Worm (Caenorhabditis elegans) whole organism, L4/young adult: Measurements from ENCODE around the gene Y57E12B.4.

Source experiments
- W03F9.2 ChIP-seq: fragments of 150-350 bp; optimal IDR thresholded peaks from 2 replicates; lab custom pipeline; 2014; ENCODE audit warnings: missing biosample characterization, missing genetic modification characterization
- dao-5 ChIP-seq: sonication (generic microtip); optimal IDR thresholded peaks from 2 replicates; lab custom pipeline; 2016; ENCODE audit warnings: missing genotype, missing genetic modification characterization, moderate library complexity, missing compliant biosample characterization
- him-1 ChIP-seq: sonication (generic microtip); optimal IDR thresholded peaks from 2 replicates; lab custom pipeline; 2016; ENCODE audit warnings: missing genotype, missing genetic modification reagents, missing genetic modification characterization, missing compliant biosample characterization

The Y57E12B.4 gene

DNA sequence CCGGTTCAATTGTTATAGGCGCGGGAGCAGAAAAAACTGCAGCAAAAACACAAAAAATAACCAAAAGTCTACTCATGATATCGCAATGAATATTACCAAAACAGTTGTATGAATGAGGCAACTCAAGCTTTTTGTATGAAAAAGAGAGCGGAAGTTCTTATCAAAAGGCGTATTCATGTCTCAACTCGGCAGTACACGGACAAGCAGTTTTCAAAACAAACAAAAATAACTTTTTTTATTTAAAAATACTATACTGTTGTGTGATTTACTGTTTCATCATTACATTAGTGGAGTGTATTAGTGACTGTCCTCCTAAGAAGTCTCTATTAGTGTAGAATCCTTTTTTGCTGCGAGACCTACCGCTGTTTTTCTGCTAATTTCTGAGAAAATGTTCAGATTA is at the start of gene Y57E12B.4:
TSS of gene Y57E12B.4 (minus strand) at position 101 of the 400 bp plus-strand sequence.
- TF ChIP-seq him-1 (tag; lab: Kevin White, UChicago) (no peak), dao-5 (tag; lab: Kevin White, UChicago) (no peak), W03F9.2 (no peak)

DNA sequence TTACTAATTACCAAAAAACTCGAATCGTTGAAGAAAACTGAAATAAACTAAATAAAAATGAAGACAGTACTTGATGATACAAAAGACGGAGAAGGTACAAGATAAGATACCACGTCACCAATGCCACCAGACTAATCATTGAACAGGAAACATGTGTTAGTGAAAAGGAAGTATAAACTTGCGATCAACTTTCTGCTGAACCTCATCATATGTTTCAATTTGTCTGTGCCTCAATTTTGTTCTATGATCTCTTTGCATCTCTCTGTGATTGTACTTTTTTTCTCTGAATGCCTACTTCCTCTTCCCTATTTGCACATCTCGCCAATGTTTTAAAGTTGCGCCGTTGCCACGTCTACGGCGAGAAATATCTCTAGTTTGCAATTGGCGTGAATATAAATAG is 46.7 kb upstream of the Y57E12B.4 start:
- TF ChIP-seq W03F9.2 = no peak
- TF ChIP-seq dao-5 (tag; lab: Kevin White, UChicago) = no peak
- no peak for TF ChIP-seq him-1 (tag; lab: Kevin White, UChicago)

DNA sequence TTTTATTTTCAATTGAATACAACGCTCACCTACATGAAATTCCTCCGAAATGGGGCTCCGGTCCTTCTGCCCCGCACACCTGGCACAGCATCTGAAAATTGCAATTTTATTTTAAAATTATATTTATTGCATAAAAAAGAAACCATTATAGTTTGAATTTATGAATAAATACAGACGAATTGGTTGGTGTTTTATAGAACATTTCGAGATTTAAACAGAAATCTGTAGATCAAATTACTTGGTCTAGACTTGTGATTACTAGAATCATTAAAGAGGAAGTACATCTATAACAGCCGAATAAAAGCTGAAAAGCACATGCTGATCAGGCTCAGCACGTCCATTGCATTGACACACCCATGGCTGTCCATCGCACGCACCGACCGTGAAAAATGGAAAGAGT is 44.4 kb upstream of the Y57E12B.4 start, which contains the start of gene nhr-162:
TSS of gene nhr-162 (minus strand) at position 101 of the 400 bp plus-strand sequence.
- TF ChIP-seq W03F9.2 (no peak), dao-5 (tag; lab: Kevin White, UChicago) (no peak), him-1 (tag; lab: Kevin White, UChicago) (no peak)

DNA sequence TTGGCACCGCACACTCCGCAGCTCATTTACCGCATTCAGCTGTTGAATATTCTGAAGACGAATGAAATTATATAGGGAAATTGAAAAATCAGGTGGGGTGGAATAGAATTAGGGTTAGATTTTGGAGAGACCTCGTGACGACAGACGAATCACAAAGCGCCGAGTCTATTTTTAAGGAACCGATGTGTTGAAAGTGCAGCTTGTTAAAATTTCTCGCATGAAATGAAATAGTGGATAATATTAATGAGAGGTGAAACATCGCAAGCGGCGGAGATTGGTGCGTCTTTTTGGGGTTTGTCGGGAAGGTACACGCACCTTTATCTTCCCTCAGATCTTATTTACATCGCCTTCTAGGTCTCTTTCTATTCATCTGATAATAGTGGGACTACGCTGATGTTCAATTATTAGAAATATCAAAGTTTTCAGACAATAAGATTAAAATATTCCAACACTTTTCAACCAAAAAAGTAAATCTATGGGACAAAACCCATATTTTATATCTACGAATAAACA is 42.3 kb upstream of the Y57E12B.4 start, which contains the start of gene nhr-140:
TSS of gene nhr-140 (minus strand) at position 51 of the 513 bp plus-strand sequence.
- TF ChIP-seq dao-5 (tag; lab: Kevin White, UChicago) (no peak), him-1 (tag; lab: Kevin White, UChicago) (no peak), W03F9.2 (no peak)

DNA sequence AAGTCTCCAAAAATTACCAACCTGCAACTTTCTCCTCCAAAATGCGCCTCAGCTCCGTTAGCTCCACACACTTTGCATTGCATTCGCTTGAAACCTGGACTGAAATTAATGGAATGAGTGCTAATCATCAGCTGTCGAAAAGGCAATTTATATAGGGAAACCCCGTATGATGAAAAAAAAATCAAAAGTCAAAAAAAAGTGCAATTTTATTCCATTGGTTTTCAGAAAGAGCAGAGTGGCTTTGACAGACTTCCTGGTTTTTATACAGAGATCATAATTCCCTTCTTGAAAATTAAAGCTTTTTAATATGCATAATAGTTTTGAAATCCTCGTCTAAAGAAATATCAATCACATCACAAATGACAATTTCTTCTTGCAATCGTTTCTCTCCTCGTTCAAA is 40.3 kb upstream of the Y57E12B.4 start, which contains the start of gene nhr-139:
TSS of gene nhr-139 (minus strand) at position 101 of the 400 bp plus-strand sequence.
- TF ChIP-seq dao-5 (tag; lab: Kevin White, UChicago) (no peak), him-1 (tag; lab: Kevin White, UChicago) (no peak), W03F9.2 (no peak)

DNA sequence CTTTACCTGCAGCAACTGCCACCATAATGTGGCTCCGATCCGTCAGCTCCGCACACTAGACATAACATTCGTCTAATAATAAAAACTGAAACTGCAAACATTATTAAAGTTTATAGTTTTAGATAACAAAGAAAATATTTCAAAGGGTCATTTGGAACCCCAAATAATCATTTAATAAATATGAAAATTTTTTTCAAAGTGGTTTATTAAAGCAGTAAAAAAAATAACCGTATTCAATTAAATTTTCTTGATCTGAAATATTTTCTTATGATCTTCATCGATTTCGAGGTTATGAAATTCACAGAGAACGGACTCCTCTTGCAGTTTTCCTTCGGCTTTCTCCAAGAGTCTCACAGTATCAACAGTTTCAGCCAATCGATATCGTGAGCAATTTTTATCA is 38.6 kb upstream of the Y57E12B.4 start, which contains the start of gene nhr-163:
TSS of gene nhr-163 (minus strand) at position 101 of the 400 bp plus-strand sequence.
- TF ChIP-seq W03F9.2 = no peak
- no peak for TF ChIP-seq him-1 (tag; lab: Kevin White, UChicago)
- TF ChIP-seq dao-5 (tag; lab: Kevin White, UChicago) = no peak

DNA sequence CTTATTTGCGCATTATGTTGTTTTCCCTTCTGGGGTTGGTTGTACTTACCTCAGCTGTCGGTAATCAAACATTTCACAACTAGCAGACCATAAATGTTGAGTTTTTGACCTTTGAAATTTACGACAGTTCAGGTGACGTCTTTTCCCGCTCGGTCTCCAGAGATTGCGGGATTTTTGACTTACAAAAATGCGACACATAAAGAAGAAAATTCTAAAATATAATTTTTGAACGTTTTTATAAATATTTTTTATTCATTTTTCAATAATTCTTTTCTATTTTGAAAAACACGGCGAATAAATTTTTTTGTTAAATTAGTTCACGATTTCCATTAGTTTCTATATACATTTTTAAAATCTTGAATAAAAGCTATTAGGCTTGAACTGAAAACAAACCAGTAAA is 35.5 kb upstream of the Y57E12B.4 start, which contains the start of gene nhr-161:
TSS of gene nhr-161 (minus strand) at position 101 of the 400 bp plus-strand sequence.
- TF ChIP-seq dao-5 (tag; lab: Kevin White, UChicago) = no peak
- TF ChIP-seq W03F9.2 = no peak
- no peak for TF ChIP-seq him-1 (tag; lab: Kevin White, UChicago)

DNA sequence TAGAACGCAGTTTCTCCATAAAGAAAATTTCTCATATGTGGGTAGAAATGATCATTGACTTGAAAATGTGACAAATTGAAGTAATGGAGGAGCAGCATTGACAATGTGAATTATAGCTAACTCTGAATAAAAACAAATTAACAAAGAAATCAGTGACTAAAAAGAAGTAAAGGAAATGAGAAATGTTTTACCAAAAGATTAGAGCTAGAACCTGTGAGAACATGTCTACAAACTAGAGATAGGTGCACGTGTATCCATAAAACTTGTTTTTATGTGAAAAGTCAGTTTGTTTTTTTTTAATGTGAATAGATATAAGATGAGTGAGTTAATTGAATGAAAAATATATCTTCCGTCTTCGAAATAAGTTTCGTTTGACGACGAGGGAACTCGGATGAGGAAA is 31.7 kb upstream of the Y57E12B.4 start, which contains the start of gene sre-12:
TSS of gene sre-12 (minus strand) at position 101 of the 400 bp plus-strand sequence.
- TF ChIP-seq W03F9.2 (no peak), him-1 (tag; lab: Kevin White, UChicago) (no peak), dao-5 (tag; lab: Kevin White, UChicago) (no peak)

DNA sequence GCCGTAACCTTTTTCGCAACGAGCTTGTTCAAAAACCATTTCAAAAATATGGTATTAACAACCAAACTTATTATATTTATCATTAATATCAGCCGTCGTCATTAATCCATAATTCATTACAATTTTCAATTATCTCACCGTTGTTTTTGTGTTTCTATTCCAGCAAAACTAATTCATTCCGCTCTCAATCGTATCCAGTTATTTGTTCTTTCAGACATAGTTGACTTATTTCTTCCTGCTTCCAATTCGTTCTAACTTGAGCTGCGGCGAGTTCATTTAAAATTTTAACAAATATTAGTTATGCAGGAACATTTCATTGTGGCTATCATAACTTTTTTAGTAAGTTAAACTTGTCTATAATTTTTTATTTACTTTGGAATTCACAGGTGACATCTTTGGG is 28.7 kb upstream of the Y57E12B.4 start, which contains the start of gene srx-16:
TSS of gene srx-16 (plus strand) at position 301 of the 400 bp plus-strand sequence.
- no peak for TF ChIP-seq him-1 (tag; lab: Kevin White, UChicago)
- no peak for TF ChIP-seq W03F9.2
- TF ChIP-seq dao-5 (tag; lab: Kevin White, UChicago) = no peak

DNA sequence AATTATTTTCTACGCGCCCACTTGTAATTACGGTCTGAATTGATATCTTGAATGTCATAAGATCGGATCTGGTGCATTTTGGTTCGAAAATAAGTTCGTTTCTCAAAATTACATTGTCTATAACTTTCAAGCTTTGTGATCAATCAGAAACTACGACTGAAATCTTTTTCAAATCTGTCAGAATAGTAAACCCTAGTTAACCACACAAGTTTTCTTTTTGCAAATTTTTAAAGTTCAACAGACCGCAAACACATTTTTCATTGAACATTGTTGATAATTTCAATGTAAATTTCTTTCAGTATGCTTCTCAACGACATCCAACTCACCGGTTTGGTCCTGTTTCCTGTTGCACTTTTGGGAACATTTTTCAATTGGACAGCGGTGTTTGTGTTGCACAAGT is 24.2 kb upstream of the Y57E12B.4 start, which contains the start of gene srx-59:
TSS of gene srx-59 (plus strand) at position 301 of the 400 bp plus-strand sequence.
- no peak for TF ChIP-seq dao-5 (tag; lab: Kevin White, UChicago)

DNA sequence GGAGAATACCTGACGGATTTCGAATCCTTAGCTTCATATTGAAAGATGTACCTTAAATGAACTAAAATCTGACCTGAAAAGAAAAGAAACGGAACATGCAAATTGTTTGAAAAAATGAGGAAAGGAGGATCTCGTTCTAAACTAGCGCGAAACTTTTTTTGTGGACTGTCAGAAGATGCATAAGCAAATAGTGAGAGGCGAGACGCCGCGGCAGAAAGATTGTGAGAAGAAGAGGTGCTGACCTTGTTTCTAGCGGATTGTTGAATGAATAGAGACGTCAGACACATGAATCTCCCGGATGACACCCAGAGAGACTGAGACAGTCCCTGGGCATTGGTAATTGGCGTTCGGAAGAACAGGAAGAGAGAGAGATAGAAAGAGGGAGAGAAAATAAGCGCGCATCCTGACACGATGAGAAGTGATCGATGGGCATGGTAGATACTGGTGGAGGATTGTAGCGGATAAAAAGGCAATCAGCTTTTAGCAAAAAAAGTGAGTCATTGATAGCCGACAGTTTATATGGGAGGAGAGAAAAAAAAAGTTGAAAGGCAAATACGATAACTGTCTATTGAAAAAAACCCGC is 22.7 kb upstream of the Y57E12B.4 start, which contains the start of gene ptr-15:
TSS of gene ptr-15 (minus strand) at position 51 of the 583 bp plus-strand sequence.
- TF ChIP-seq W03F9.2 (no peak), dao-5 (tag; lab: Kevin White, UChicago) (no peak), him-1 (tag; lab: Kevin White, UChicago) (no peak)

DNA sequence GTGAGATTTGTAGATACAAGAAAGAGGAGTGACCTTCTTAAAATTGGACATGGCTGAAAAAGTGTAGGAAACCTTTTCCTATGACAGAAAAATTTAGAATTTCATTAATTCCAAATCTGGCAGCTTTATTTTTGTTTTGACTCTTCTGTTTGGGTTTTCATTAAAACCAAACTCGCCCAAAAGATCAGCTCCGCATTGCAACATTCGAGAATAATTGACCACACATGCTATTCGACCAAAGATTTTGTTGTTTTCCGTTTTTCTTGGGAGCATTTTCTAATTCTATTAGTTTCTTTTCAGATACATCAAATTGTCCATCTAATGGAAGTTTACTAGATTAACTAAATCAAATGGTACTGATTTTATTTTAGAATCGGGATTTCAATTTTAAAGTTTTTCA is 8.9 kb upstream of the Y57E12B.4 start, which contains the start of gene mec-1:
TSS of gene mec-1 (plus strand) at position 301 of the 400 bp plus-strand sequence.
- TF ChIP-seq W03F9.2 (no peak), him-1 (tag; lab: Kevin White, UChicago) (no peak), dao-5 (tag; lab: Kevin White, UChicago) (no peak)

DNA sequence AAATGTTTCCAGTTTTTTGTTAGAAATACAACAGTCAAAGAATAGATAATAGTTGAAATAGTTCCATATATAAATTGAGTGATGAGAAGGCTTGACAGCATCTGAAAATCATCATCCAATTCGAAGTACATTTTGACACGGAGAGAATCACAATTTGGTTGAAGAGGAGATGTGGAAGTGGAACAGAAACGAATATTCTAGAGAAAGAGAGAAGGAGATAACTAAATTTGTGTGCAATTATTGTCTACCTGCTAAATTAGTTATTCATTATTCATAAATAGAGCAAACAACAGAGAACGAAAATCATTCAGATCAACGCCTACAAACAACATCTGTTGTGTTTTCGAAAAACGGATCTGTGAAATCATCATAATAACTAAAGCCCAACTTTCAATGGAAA is 6.5 kb upstream of the Y57E12B.4 start, which contains the start of gene srg-31:
TSS of gene srg-31 (minus strand) at position 101 of the 400 bp plus-strand sequence.
- TF ChIP-seq him-1 (tag; lab: Kevin White, UChicago) = no peak
- TF ChIP-seq W03F9.2 = no peak
- TF ChIP-seq dao-5 (tag; lab: Kevin White, UChicago) = no peak

DNA sequence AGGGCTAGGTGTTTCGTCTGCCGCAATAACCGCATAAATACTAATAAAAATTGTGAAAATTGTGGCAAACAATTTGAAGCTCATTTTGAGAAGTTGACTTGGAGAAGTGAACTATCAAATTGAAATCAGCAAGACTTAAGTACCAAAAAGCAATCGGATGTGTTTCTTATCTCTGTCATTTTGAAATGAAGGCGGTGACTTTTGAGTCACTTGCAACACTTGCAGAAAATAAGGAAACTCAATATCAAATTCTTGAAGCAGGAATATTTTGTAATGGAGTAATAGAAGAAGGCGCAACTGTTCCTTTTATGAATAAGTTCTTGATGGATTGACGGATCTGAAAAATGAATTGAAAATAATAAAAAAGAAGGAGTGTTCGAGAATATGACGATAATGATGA is 4.0 kb upstream of the Y57E12B.4 start, which contains the start of gene T07H8.11:
TSS of gene T07H8.11 (minus strand) at position 101 of the 400 bp plus-strand sequence.
- TF ChIP-seq dao-5 (tag; lab: Kevin White, UChicago) (no peak), him-1 (tag; lab: Kevin White, UChicago) (no peak), W03F9.2 (no peak)
